Fruit fly (Drosophila melanogaster) whole organism, pupa: ENCODE results near the gene CG1983.

Experiments used
- CG13204 ChIP-seq: fragments of 200-800 bp; sonication (Bioruptor generic); optimal IDR thresholded peaks from 2 replicates; lab custom pipeline; 2018; ENCODE audit warnings: missing biosample characterization, mild to moderate bottlenecking, missing genetic modification characterization, moderate library complexity
- CG17806 ChIP-seq: fragments of 200-800 bp; sonication (Bioruptor generic); optimal IDR thresholded peaks from 2 replicates; lab custom pipeline; 2018; ENCODE audit warnings: missing biosample characterization, mild to moderate bottlenecking, missing genetic modification characterization, moderate library complexity
- CG8301 ChIP-seq: fragments of 200-800 bp; sonication (Bioruptor generic); optimal IDR thresholded peaks from 2 replicates; lab custom pipeline; 2018; ENCODE audit warnings: missing biosample characterization, mild to moderate bottlenecking, missing genetic modification characterization
- Snoo ChIP-seq: fragments of 200-800 bp; sonication (Bioruptor generic); optimal IDR thresholded peaks from 3 replicates; lab custom pipeline; 2017; ENCODE audit warnings: missing biosample characterization, mild to moderate bottlenecking, missing genetic modification characterization, inconsistent platforms
- rn ChIP-seq: fragments of 200-800 bp; sonication (Bioruptor generic); IDR thresholded peaks from 2 replicates; pipeline ENCODE4 v1.3.6; 2022; ENCODE audit warnings: missing biosample characterization, missing genetic modification characterization

- TF ChIP-seq CG8301 (tag; lab: Kevin White, UChicago) = no peak
- no peak for TF ChIP-seq rn (GFP tag; lab: Robert Waterston, UW)
- TF ChIP-seq CG13204 (GFP tag; lab: Kevin White, UChicago) = no peak
- no peak for TF ChIP-seq Snoo
- no peak for TF ChIP-seq CG17806
These were observed 1.2 kb downstream of the CG1983 start for dm6 chr3R:30176314-30176713.
